Fruit fly (Drosophila melanogaster): ENCODE measurements around the gene Sod1.
A peak's percentile ranks its signal among the peaks of the same experiment; 100 is the strongest.

dm6 chr3L:11096195-11096908 lies 17.2 kb downstream of the Sod1 start, which contains the start of the genes CG46439, Iyd and CG33947:
- TF ChIP-seq CG17806 (tag; optimal IDR thresholded peaks at IDR 0.05) (peak; percentile 61), Snoo (tag; optimal IDR thresholded peaks at IDR 0.05) (peak; percentile 42), Pif1A (GFP tag; optimal IDR thresholded peaks at IDR 0.05) (peak; percentile 88), fd96Ca (GFP tag; IDR thresholded peaks at IDR 0.05) (peak; percentile 82), CG8159 (tag; optimal IDR thresholded peaks at IDR 0.05) (peak; percentile 71), rn (GFP tag; IDR thresholded peaks at IDR 0.05) (0 out of 2 replicates have a peak, but pooled peaks have one; percentile 6), CG8301 (tag; optimal IDR thresholded peaks at IDR 0.05) (peak; percentile 76), EcR (GFP tag; optimal IDR thresholded peaks at IDR 0.05) (no peak), CG13204 (GFP tag; optimal IDR thresholded peaks at IDR 0.05) (peak; percentile 13), Pif1B (GFP tag; optimal IDR thresholded peaks at IDR 0.05) (peak; percentile 87), gl (tag; optimal IDR thresholded peaks at IDR 0.05) (peak; percentile 93)

Data from whole organism, pupa.